Worm (Caenorhabditis elegans) whole organism, mixed stage, embryonic: ENCODE data around the gene lim-6.
A peak's percentile ranks its signal among the peaks of the same experiment; 100 is the strongest.

Experiments
- M03D4.4 ChIP-seq: sonication (generic microtip); optimal IDR thresholded peaks from 2 replicates; lab custom pipeline; 2017; ENCODE audit warnings: mild to moderate bottlenecking, missing genetic modification characterization, missing compliant biosample characterization
- bed-3 ChIP-seq: fragments of 200-800 bp; sonication (Bioruptor generic); optimal IDR thresholded peaks from 3 replicates; lab custom pipeline; 2018; ENCODE audit warnings: mild to moderate bottlenecking, missing genetic modification characterization, moderate library complexity, missing compliant biosample characterization
- ceh-39 ChIP-seq: fragments of 150-350 bp; optimal IDR thresholded peaks from 2 replicates; lab custom pipeline; 2014; ENCODE audit warnings: missing biosample characterization, missing genetic modification characterization
- ceh-43 ChIP-seq: fragments of 200-800 bp; sonication (Bioruptor generic); optimal IDR thresholded peaks from 2 replicates; lab custom pipeline; 2018; ENCODE audit warnings: mild to moderate bottlenecking, missing genetic modification characterization, moderate library complexity, missing compliant biosample characterization
- ceh-83 ChIP-seq: fragments of 200-800 bp; sonication (Bioruptor generic); optimal IDR thresholded peaks from 2 replicates; lab custom pipeline; 2018; ENCODE audit warnings: mild to moderate bottlenecking, missing genetic modification characterization, missing compliant biosample characterization
- cnd-1 ChIP-seq: fragments of 200-800 bp; sonication (Bioruptor generic); optimal IDR thresholded peaks from 2 replicates; lab custom pipeline; 2018; ENCODE audit warnings: mild to moderate bottlenecking, missing genetic modification characterization, missing compliant biosample characterization
- drap-1 ChIP-seq: fragments of 200-800 bp; sonication (Bioruptor generic); optimal IDR thresholded peaks from 3 replicates; lab custom pipeline; 2018; ENCODE audit warnings: mild to moderate bottlenecking, missing genetic modification characterization, missing compliant biosample characterization
- elt-1 ChIP-seq: sonication (generic microtip); optimal IDR thresholded peaks from 2 replicates; lab custom pipeline; 2017; ENCODE audit warnings: missing genetic modification characterization, mild to moderate bottlenecking, missing compliant biosample characterization, antibody characterized with exemption, moderate library complexity, borderline replicate concordance; ENCODE audit not compliant: insufficient read depth
- flh-1 ChIP-seq: fragments of 200-800 bp; sonication (Bioruptor generic); optimal IDR thresholded peaks from 2 replicates; lab custom pipeline; 2018; ENCODE audit warnings: mild to moderate bottlenecking, missing genetic modification characterization, moderate library complexity, missing compliant biosample characterization
- ham-2 ChIP-seq: fragments of 200-800 bp; sonication (Bioruptor generic); optimal IDR thresholded peaks from 2 replicates; lab custom pipeline; 2018; ENCODE audit warnings: mild to moderate bottlenecking, missing genetic modification characterization, missing compliant biosample characterization
- lin-13 ChIP-seq: fragments of 150-350 bp; optimal IDR thresholded peaks from 2 replicates; lab custom pipeline; 2014; ENCODE audit warnings: missing biosample characterization, missing genetic modification characterization
- lsy-2 ChIP-seq: fragments of 150-350 bp; optimal IDR thresholded peaks from 2 replicates; lab custom pipeline; 2014; ENCODE audit warnings: missing biosample characterization, missing genetic modification characterization
- mab-5 ChIP-seq: fragments of 150-350 bp; optimal IDR thresholded peaks from 2 replicates; lab custom pipeline; 2014; ENCODE audit warnings: missing biosample characterization, missing genetic modification characterization
- mep-1 ChIP-seq: fragments of 150-350 bp; optimal IDR thresholded peaks from 2 replicates; lab custom pipeline; 2017; ENCODE audit warnings: missing biosample characterization, missing genetic modification reagents, missing genetic modification characterization, inconsistent platforms
- mls-2 ChIP-seq: sonication (generic microtip); optimal IDR thresholded peaks from 2 replicates; lab custom pipeline; 2016; ENCODE audit warnings: mild to moderate bottlenecking, missing genetic modification characterization, moderate library complexity, missing compliant biosample characterization
- nhr-12 ChIP-seq: fragments of 150-350 bp; optimal IDR thresholded peaks from 2 replicates; lab custom pipeline; 2014; ENCODE audit warnings: missing biosample characterization, missing genetic modification characterization
- nhr-2 ChIP-seq: fragments of 150-350 bp; optimal IDR thresholded peaks from 2 replicates; lab custom pipeline; 2014; ENCODE audit warnings: missing biosample characterization, missing genetic modification characterization
- nhr-237 ChIP-seq: fragments of 150-350 bp; optimal IDR thresholded peaks from 2 replicates; lab custom pipeline; 2014; ENCODE audit warnings: missing biosample characterization, missing genetic modification characterization
- nhr-28 ChIP-seq: fragments of 150-350 bp; optimal IDR thresholded peaks from 2 replicates; lab custom pipeline; 2014; ENCODE audit warnings: missing biosample characterization, missing genetic modification characterization
- nhr-76 ChIP-seq: sonication (generic microtip); optimal IDR thresholded peaks from 2 replicates; lab custom pipeline; 2017; ENCODE audit warnings: missing biosample characterization, missing genetic modification characterization
- pha-4 ChIP-seq: fragments of 150-350 bp; optimal IDR thresholded peaks from 2 replicates; lab custom pipeline; 2018; ENCODE audit warnings: missing biosample characterization, missing genetic modification reagents, missing genetic modification characterization
- sptf-1 ChIP-seq: sonication (generic microtip); optimal IDR thresholded peaks from 2 replicates; lab custom pipeline; 2017; ENCODE audit warnings: mild to moderate bottlenecking, missing genetic modification characterization, moderate library complexity, missing compliant biosample characterization
- tbx-8 ChIP-seq: fragments of 200-800 bp; sonication (Bioruptor generic); optimal IDR thresholded peaks from 2 replicates; lab custom pipeline; 2018; ENCODE audit warnings: mild to moderate bottlenecking, missing genetic modification characterization, moderate library complexity, missing compliant biosample characterization
- unc-120 ChIP-seq: sonication (generic microtip); optimal IDR thresholded peaks from 2 replicates; lab custom pipeline; 2017; ENCODE audit warnings: missing genetic modification characterization, missing compliant biosample characterization; ENCODE audit not compliant: poor library complexity, severe bottlenecking
- unc-39 ChIP-seq: fragments of 150-350 bp; optimal IDR thresholded peaks from 2 replicates; lab custom pipeline; 2014; ENCODE audit warnings: missing biosample characterization, missing genetic modification characterization
- unc-62 ChIP-seq: fragments of 150-350 bp; optimal IDR thresholded peaks from 2 replicates; lab custom pipeline; 2014; ENCODE audit warnings: missing biosample characterization, missing genetic modification reagents, missing genetic modification characterization
- zip-8 ChIP-seq: fragments of 150-350 bp; optimal IDR thresholded peaks from 2 replicates; lab custom pipeline; 2014; ENCODE audit warnings: missing biosample characterization, missing genetic modification characterization
- ztf-11 ChIP-seq: fragments of 150-350 bp; optimal IDR thresholded peaks from 2 replicates; lab custom pipeline; 2014; ENCODE audit warnings: missing biosample characterization, missing genetic modification characterization

Gene lim-6

DNA sequence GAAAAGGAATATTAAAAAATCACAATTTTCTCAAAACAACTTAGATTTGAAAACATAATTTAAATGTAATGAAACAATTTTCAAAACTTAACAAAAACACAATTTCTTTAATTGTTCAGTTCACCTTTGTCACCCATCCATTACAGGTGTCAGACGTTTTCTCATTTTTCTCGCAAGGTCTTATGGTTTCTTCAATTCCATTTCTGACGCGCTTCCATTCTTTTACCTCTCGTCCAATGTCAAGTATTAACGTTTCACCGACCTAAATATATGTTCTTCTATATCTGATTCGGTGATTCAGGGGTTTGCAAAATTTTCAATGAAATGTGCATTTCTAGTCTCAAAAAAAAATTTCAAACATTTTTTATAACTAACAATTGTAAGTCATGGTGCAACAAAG is 51.2 kb downstream of the lim-6 start:
- TF ChIP-seq ztf-11 (no peak), ceh-83 (GFP tag; lab: Kevin White, UChicago) (no peak), lin-13 (tag; lab: Kevin White, UChicago) (no peak)

DNA sequence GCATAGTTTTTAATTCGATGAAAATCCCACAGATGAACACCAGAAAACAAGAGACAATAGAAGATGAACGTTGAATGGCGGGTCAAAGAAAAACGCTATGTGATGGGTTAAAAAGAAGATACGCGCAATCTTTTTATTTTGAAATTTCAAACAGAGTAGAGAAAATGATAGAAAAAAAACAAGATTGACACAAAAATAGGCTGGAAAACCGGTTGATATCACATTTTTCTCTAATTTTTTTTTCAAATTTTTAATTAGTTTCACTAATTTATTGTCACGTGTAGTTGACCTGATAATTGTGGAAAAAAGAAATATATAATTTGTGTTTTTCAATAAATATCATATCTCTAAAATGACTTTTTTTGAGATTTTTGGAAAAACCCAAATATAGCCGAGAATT is 51.9 kb downstream of the lim-6 start, which contains the start of gene C05D9.9:
C05D9.9 (minus strand) TSS at position 101 of the 400 bp plus-strand sequence.
- TF ChIP-seq nhr-12 (no peak), flh-1 (GFP tag; lab: Kevin White, UChicago) (no peak), mab-5 (no peak), ceh-39 (tag; lab: Kevin White, UChicago) (no peak), lsy-2 (tag; lab: Kevin White, UChicago) (no peak), unc-62 (GFP tag; lab: Kevin White, UChicago) (no peak), ztf-11 (no peak), ham-2 (no peak), elt-1 (tag; lab: Kevin White, UChicago) (no peak), nhr-237 (no peak), tbx-8 (GFP tag; lab: Kevin White, UChicago) (no peak), ceh-43 (no peak), ceh-83 (GFP tag; lab: Kevin White, UChicago) (no peak)

DNA sequence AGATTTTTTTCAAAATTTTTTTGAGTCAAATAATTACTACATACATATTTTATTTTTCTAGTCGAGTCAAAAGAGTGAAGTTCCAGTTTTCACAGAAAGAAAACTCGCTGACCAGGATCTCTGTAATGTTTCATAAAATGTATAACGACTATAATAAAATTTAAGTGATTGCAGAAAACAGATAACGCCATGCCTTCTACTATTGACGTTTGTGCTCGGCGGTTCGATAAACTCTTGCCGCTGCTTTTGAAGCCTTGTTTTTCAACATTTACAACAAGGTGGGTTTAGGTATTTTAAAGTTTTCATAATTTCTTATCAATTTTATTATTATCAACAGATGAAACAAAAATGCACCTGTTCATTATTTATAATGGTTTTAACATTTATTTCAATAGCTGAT is 53.2 kb downstream of the lim-6 start, which contains the start of gene lmp-2:
lmp-2 (plus strand) TSS at position 190 of the 400 bp plus-strand sequence.
- TF ChIP-seq bed-3 (no peak), ceh-83 (GFP tag; lab: Kevin White, UChicago) (no peak), lin-13 (tag; lab: Kevin White, UChicago) (no peak), mep-1 (tag; lab: Kevin White, UChicago) (no peak), ceh-39 (tag; lab: Kevin White, UChicago) (no peak), unc-120 (tag; lab: Kevin White, UChicago) (no peak), nhr-76 (tag; lab: Kevin White, UChicago) (no peak), drap-1 (GFP tag; lab: Kevin White, UChicago) (no peak), ztf-11 (no peak), flh-1 (GFP tag; lab: Kevin White, UChicago) (no peak), elt-1 (tag; lab: Kevin White, UChicago) (no peak), mab-5 (no peak), unc-62 (GFP tag; lab: Kevin White, UChicago) (no peak)

DNA sequence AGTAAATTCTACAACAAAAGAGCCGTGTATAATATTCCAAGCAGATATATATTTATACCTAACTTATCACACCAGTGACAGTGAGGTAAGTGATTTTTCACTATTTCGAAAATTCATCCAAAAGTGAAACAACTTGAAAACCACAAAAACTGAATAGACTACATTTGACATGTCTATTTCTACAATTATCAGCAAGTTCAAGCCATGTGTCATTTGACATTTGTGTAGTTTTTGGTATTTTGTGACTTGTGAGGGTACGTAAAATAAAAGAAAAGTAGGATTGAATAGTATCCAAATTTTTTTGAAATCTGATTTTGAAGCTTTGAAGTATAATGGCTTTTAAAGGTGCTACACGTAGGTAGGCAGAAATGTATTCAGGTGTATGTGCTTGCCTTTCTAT is 54.0 kb downstream of the lim-6 start:
- TF ChIP-seq nhr-28 (no peak), mab-5 (no peak), lsy-2 (tag; lab: Kevin White, UChicago) (no peak), ceh-43 (no peak), bed-3 (no peak), tbx-8 (GFP tag; lab: Kevin White, UChicago) (no peak), mep-1 (tag; lab: Kevin White, UChicago) (no peak), zip-8 (tag; lab: Kevin White, UChicago) (no peak), elt-1 (tag; lab: Kevin White, UChicago) (no peak)
- TF ChIP-seq, all 35 proteins: peak for 0

DNA sequence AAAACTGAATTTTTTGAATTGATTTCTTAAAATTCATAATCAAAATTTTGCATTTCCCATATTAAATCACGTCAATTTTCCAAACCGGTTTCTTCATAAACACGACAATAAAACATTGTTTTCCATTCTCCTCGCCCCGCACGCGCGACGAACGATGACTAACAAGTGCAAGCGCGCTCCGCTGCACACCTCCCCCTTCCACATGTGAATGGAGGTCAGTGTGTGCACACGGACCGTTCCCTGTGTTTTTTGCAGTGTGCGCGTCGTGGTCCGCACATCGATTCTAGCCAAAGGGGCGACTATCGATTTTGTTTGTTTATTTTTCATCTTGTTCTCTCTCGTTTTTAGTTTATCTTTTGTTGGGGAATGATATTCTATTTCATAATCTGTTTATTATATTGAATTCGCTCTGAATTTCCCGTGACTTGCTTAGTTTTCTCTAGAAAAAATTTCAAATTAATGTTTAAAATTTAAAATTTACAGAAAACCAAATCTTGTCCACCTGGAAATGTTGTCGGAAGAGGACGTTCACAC is 56.3 kb downstream of the lim-6 start, which contains the start of gene snx-1:
snx-1 (plus strand) TSS at position 484 of the 534 bp plus-strand sequence.
- peak; percentile 21 for TF ChIP-seq nhr-2 (tag; lab: Kevin White, UChicago)
- peak; percentile 1 for TF ChIP-seq mep-1 (tag; lab: Kevin White, UChicago)
- peak; percentile 25 for TF ChIP-seq ceh-39 (tag; lab: Kevin White, UChicago)
- TF ChIP-seq lin-13 (tag; lab: Kevin White, UChicago): peak; percentile 78
- TF ChIP-seq pha-4 (tag; lab: Kevin White, UChicago): peak; percentile 20
- no peak for TF ChIP-seq mls-2 (tag; lab: Kevin White, UChicago)
- TF ChIP-seq sptf-1 (tag; lab: Kevin White, UChicago): peak; percentile 52
- peak; percentile 26 for TF ChIP-seq drap-1 (GFP tag; lab: Kevin White, UChicago)
- TF ChIP-seq nhr-12: no peak
- peak; percentile 35 for TF ChIP-seq nhr-237
- TF ChIP-seq bed-3: no peak
- TF ChIP-seq M03D4.4 (tag; lab: Kevin White, UChicago): peak; percentile 29
- TF ChIP-seq unc-39: no peak
- peak; percentile 38 for TF ChIP-seq cnd-1 (tag; lab: Kevin White, UChicago)
